Worm (Caenorhabditis elegans) whole organism, L3 larva: ENCODE results near the gene mct-6.

Experiments used
- ZK546.5 ChIP-seq: sonication (generic microtip); optimal IDR thresholded peaks from 2 replicates; lab custom pipeline; 2017; ENCODE audit warnings: missing biosample characterization, missing genetic modification characterization
- ama-1 ChIP-seq: fragments of 150-350 bp; optimal IDR thresholded peaks from 2 replicates; lab custom pipeline; 2018
- ceh-16 ChIP-seq: sonication (generic microtip); optimal IDR thresholded peaks from 2 replicates; lab custom pipeline; 2017; ENCODE audit warnings: missing biosample characterization, missing genetic modification characterization
- ceh-28 ChIP-seq: fragments of 150-350 bp; optimal IDR thresholded peaks from 2 replicates; lab custom pipeline; 2014; ENCODE audit warnings: missing biosample characterization, missing genetic modification reagents, missing genetic modification characterization
- ceh-82 ChIP-seq: fragments of 150-350 bp; optimal IDR thresholded peaks from 2 replicates; lab custom pipeline; 2014; ENCODE audit warnings: missing biosample characterization, missing genetic modification characterization
- elt-2 ChIP-seq: sonication (generic microtip); optimal IDR thresholded peaks from 2 replicates; lab custom pipeline; 2016; ENCODE audit warnings: missing genetic modification reagents, mild to moderate bottlenecking, missing genetic modification characterization, missing compliant biosample characterization
- elt-3 ChIP-seq, 3 experiments: fragments of 150-350 bp in 1 of 3; sonication (generic microtip) in 2 of 3; optimal IDR thresholded peaks; 2 replicates in 2 of 3; 4 replicates in 1 of 3; lab custom pipeline; 2014 to 2017; ENCODE audit warnings: missing biosample characterization in 3 of 3, missing genetic modification characterization in 3 of 3
- fkh-10 ChIP-seq: sonication (generic microtip); optimal IDR thresholded peaks from 2 replicates; lab custom pipeline; 2017; ENCODE audit warnings: missing biosample characterization, missing genetic modification reagents, missing genetic modification characterization
- fkh-2 ChIP-seq: fragments of 150-350 bp; optimal IDR thresholded peaks from 2 replicates; lab custom pipeline; 2014; ENCODE audit warnings: missing biosample characterization, missing genetic modification reagents, missing genetic modification characterization
- fos-1 ChIP-seq: fragments of 150-350 bp; optimal IDR thresholded peaks from 2 replicates; lab custom pipeline; 2014; ENCODE audit warnings: missing biosample characterization, missing genetic modification characterization
- hmg-11 ChIP-seq: sonication (generic microtip); optimal IDR thresholded peaks from 2 replicates; lab custom pipeline; 2016; ENCODE audit warnings: missing genetic modification characterization, missing compliant biosample characterization
- jun-1 ChIP-seq: fragments of 150-350 bp; optimal IDR thresholded peaks from 2 replicates; lab custom pipeline; 2014; ENCODE audit warnings: missing biosample characterization, missing genetic modification reagents, missing genetic modification characterization
- lin-15B ChIP-seq: fragments of 150-350 bp; optimal IDR thresholded peaks from 2 replicates; lab custom pipeline; 2014; ENCODE audit warnings: missing biosample characterization, missing genetic modification characterization
- lin-39 ChIP-seq: fragments of 150-350 bp; optimal IDR thresholded peaks from 2 replicates; lab custom pipeline; 2018; ENCODE audit warnings: missing biosample characterization, missing genetic modification reagents, missing genetic modification characterization
- lsy-12 ChIP-seq: sonication (generic microtip); optimal IDR thresholded peaks from 2 replicates; lab custom pipeline; 2016; ENCODE audit warnings: mild to moderate bottlenecking, missing genetic modification characterization, missing compliant biosample characterization
- mdl-1 ChIP-seq: fragments of 150-350 bp; optimal IDR thresholded peaks from 2 replicates; lab custom pipeline; 2014; ENCODE audit warnings: missing biosample characterization, missing genetic modification characterization
- mml-1 ChIP-seq: fragments of 150-350 bp; sonication (generic microtip); optimal IDR thresholded peaks from 3 replicates; lab custom pipeline; 2014; ENCODE audit warnings: missing biosample characterization, missing genetic modification characterization
- nfya-1 ChIP-seq: sonication (generic microtip); optimal IDR thresholded peaks from 2 replicates; lab custom pipeline; 2017; ENCODE audit warnings: missing genetic modification characterization, mild to moderate bottlenecking, missing compliant biosample characterization, antibody characterized with exemption, moderate library complexity; ENCODE audit not compliant: insufficient read depth
- nhr-11 ChIP-seq: fragments of 150-350 bp; optimal IDR thresholded peaks from 2 replicates; lab custom pipeline; 2014; ENCODE audit warnings: missing biosample characterization, missing genetic modification characterization
- nhr-12 ChIP-seq: fragments of 150-350 bp; optimal IDR thresholded peaks from 2 replicates; lab custom pipeline; 2014; ENCODE audit warnings: missing biosample characterization, missing genetic modification characterization
- nhr-23 ChIP-seq: fragments of 150-350 bp; optimal IDR thresholded peaks from 2 replicates; lab custom pipeline; 2014; ENCODE audit warnings: missing biosample characterization, missing genetic modification reagents, missing genetic modification characterization
- nhr-237 ChIP-seq: fragments of 150-350 bp; optimal IDR thresholded peaks from 2 replicates; lab custom pipeline; 2014; ENCODE audit warnings: missing biosample characterization, missing genetic modification characterization
- nhr-25 ChIP-seq: sonication (generic microtip); optimal IDR thresholded peaks from 2 replicates; lab custom pipeline; 2017; ENCODE audit warnings: missing biosample characterization, missing genetic modification characterization
- nhr-77 ChIP-seq: fragments of 150-350 bp; optimal IDR thresholded peaks from 2 replicates; lab custom pipeline; 2014; ENCODE audit warnings: missing biosample characterization, missing genetic modification characterization
- pha-4 ChIP-seq: fragments of 150-350 bp; optimal IDR thresholded peaks from 2 replicates; lab custom pipeline; 2014; ENCODE audit warnings: missing biosample characterization, missing genetic modification reagents, missing genetic modification characterization
- sea-2 ChIP-seq: fragments of 150-350 bp; sonication (generic microtip); optimal IDR thresholded peaks from 4 replicates; lab custom pipeline; 2014; ENCODE audit warnings: missing biosample characterization, missing genetic modification reagents, missing genetic modification characterization
- skn-1 ChIP-seq: fragments of 150-350 bp; optimal IDR thresholded peaks from 2 replicates; lab custom pipeline; 2014; ENCODE audit warnings: missing biosample characterization, missing genetic modification characterization
- tbx-2 ChIP-seq: sonication (generic microtip); optimal IDR thresholded peaks from 2 replicates; lab custom pipeline; 2016; ENCODE audit warnings: mild to moderate bottlenecking, missing genetic modification characterization, missing compliant biosample characterization
- unc-62 ChIP-seq: fragments of 150-350 bp; sonication (generic microtip); optimal IDR thresholded peaks from 4 replicates; lab custom pipeline; 2014; ENCODE audit warnings: missing biosample characterization, missing genetic modification reagents, missing genetic modification characterization
- zag-1 ChIP-seq: fragments of 150-350 bp; optimal IDR thresholded peaks from 2 replicates; lab custom pipeline; 2014; ENCODE audit warnings: missing biosample characterization, missing genetic modification characterization

mct-6 gene

DNA sequence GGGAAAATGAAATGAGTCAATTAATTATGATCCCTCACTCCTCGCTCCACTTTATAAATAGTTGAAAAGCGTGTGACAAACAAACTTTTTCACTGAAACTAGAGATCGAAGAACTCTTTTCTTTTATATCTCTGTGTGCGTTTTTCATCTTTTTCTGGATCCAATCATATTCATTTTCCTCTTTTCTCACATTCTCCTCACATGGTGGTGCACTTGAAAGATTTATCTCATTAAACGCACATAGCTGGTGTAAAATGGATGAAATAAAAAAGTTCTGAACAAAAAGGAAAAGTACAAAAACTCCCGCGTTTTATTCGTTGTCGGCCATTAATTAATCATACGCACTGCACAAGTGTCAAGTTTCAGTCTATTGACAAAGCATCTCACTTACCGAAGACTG is 18.1 kb downstream of the mct-6 start:
- TF ChIP-seq pha-4 (no peak), mml-1 (tag; lab: Kevin White, UChicago) (no peak), unc-62 (GFP tag; lab: Kevin White, UChicago) (no peak), lin-15B (tag; lab: Kevin White, UChicago) (no peak), ceh-16 (tag; lab: Kevin White, UChicago) (no peak), hmg-11 (tag; lab: Kevin White, UChicago) (no peak)

- TF ChIP-seq lin-39 (tag; lab: Kevin White, UChicago) (no peak), unc-62 (GFP tag; lab: Kevin White, UChicago) (no peak), ceh-16 (tag; lab: Kevin White, UChicago) (no peak), pha-4 (no peak), fos-1 (no peak), ZK546.5 (no peak), ceh-28 (tag; lab: Kevin White, UChicago) (no peak), mml-1 (tag; lab: Kevin White, UChicago) (no peak), elt-2 (tag; lab: Kevin White, UChicago) (no peak), elt-3 (tag; optimal IDR thresholded peaks at IDR 0.05; lab: Kevin White, UChicago) (no peak), ama-1 (lab: Kevin White, UChicago) (no peak)
Observed at ce11 chrX:16744940-16745339, 25.4 kb downstream of the mct-6 start, which contains the start of gene C10E2.2. TSS of gene C10E2.2 (plus strand) at chrX:16745240.

DNA sequence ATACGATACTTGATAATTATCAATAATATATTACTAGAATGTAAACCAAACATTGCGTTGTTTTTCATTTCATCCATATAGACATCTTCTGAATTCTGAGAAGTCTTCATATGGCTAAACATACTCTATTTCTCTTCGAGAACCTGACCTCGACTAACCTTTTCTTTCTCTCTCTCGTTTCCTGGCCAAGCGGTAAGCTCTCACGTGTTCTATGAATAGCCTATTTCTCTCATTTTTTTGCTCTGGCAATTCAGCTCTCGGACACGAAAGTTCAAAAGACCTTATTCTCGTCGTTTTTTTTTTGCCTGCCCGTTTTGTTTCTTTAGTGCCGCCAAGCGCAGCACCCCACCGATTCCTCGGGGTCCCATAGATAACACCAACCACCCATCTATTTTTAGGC is 32.8 kb downstream of the mct-6 start:
- TF ChIP-seq mml-1 (tag; lab: Kevin White, UChicago) (no peak), lin-39 (tag; lab: Kevin White, UChicago) (peak; percentile 56), lin-15B (tag; lab: Kevin White, UChicago) (no peak), fkh-2 (tag; lab: Kevin White, UChicago) (no peak), skn-1 (no peak), nhr-12 (tag; lab: Kevin White, UChicago) (no peak), jun-1 (no peak), nhr-25 (tag; lab: Kevin White, UChicago) (no peak), sea-2 (GFP tag; lab: Kevin White, UChicago) (no peak), mdl-1 (tag; lab: Kevin White, UChicago) (no peak), nfya-1 (tag; lab: Kevin White, UChicago) (peak; percentile 17), fkh-10 (no peak), ceh-82 (tag; lab: Kevin White, UChicago) (no peak), elt-2 (tag; lab: Kevin White, UChicago) (no peak), nhr-77 (tag; lab: Kevin White, UChicago) (no peak), nhr-237 (no peak), nhr-11 (no peak)

- TF ChIP-seq nhr-23 (no peak), sea-2 (GFP tag; lab: Kevin White, UChicago) (no peak), lsy-12 (tag; lab: Kevin White, UChicago) (no peak), lin-39 (tag; lab: Kevin White, UChicago) (no peak), tbx-2 (tag; lab: Kevin White, UChicago) (no peak), lin-15B (tag; lab: Kevin White, UChicago) (no peak), elt-2 (tag; lab: Kevin White, UChicago) (no peak), fkh-10 (no peak), ama-1 (lab: Kevin White, UChicago) (no peak)
Observed at ce11 chrX:16734970-16735369, 35.3 kb downstream of the mct-6 start.

- peak; percentile 83 for TF ChIP-seq pha-4
- TF ChIP-seq zag-1, result no peak
- TF ChIP-seq, all 47 proteins: peak for 1
Observed at ce11 chrX:16733411-16733810, 36.9 kb downstream of the mct-6 start.

- TF ChIP-seq nhr-25 (tag; lab: Kevin White, UChicago), result no peak
- TF ChIP-seq nhr-11, result peak; percentile 72
- TF ChIP-seq skn-1, result peak; percentile 37
- peak; percentile 16 for TF ChIP-seq nfya-1 (tag; lab: Kevin White, UChicago)
- peak; percentile 1 for TF ChIP-seq lin-39 (tag; lab: Kevin White, UChicago)
Observed at ce11 chrX:16732259-16732658, 38.0 kb downstream of the mct-6 start.
